Worm (Caenorhabditis elegans) whole organism, young adult: ENCODE data around the gene Y43F8B.28.

ENCODE experiments used
- B0019.2 ChIP-seq: fragments of 200-800 bp; sonication (Bioruptor generic); conservative IDR thresholded peaks from 2 replicates; pipeline ENCODE4 v1.3.6; 2022; ENCODE audit warnings: missing genetic modification reagents, missing genetic modification characterization, missing compliant biosample characterization
- B0336.3 ChIP-seq: fragments of 200-800 bp; sonication (Bioruptor generic); IDR thresholded peaks from 2 replicates; pipeline ENCODE4 v1.3.6; 2022; ENCODE audit warnings: missing genetic modification characterization, missing compliant biosample characterization
- D2030.7 ChIP-seq: fragments of 200-800 bp; sonication (Bioruptor generic); IDR thresholded peaks from 2 replicates; pipeline ENCODE4 v1.3.6; 2022; ENCODE audit warnings: missing genetic modification reagents, missing genetic modification characterization, missing compliant biosample characterization
- F10E7.11 ChIP-seq: sonication (generic microtip); optimal IDR thresholded peaks from 2 replicates; lab custom pipeline; 2017; ENCODE audit warnings: mild to moderate bottlenecking, missing genetic modification characterization, moderate library complexity, missing compliant biosample characterization
- F22D6.2 ChIP-seq: sonication (generic microtip); optimal IDR thresholded peaks from 2 replicates; lab custom pipeline; 2016; ENCODE audit warnings: mild to moderate bottlenecking, missing genetic modification characterization, missing compliant biosample characterization
- F37B4.10 ChIP-seq: fragments of 200-800 bp; sonication (Bioruptor generic); IDR thresholded peaks from 2 replicates; pipeline ENCODE4 v1.3.6; 2022; ENCODE audit warnings: missing genetic modification characterization, missing compliant biosample characterization
- F52B5.7 ChIP-seq: sonication (generic microtip); optimal IDR thresholded peaks from 2 replicates; lab custom pipeline; 2016; ENCODE audit warnings: mild to moderate bottlenecking, missing genetic modification characterization, missing compliant biosample characterization
- K12H6.12 ChIP-seq: fragments of 200-800 bp; sonication (Bioruptor generic); optimal IDR thresholded peaks from 2 replicates; lab custom pipeline; 2018; ENCODE audit warnings: mild to moderate bottlenecking, missing genetic modification characterization, missing compliant biosample characterization
- T26A5.8 ChIP-seq: sonication (generic microtip); optimal IDR thresholded peaks from 2 replicates; lab custom pipeline; 2016; ENCODE audit warnings: missing genetic modification characterization, missing compliant biosample characterization
- Y53G8AR.9 ChIP-seq: fragments of 200-800 bp; sonication (Bioruptor generic); conservative IDR thresholded peaks from 2 replicates; pipeline ENCODE4 v1.3.6; 2022; ENCODE audit warnings: missing genetic modification reagents, missing genetic modification characterization, missing compliant biosample characterization
- Y56A3A.18 ChIP-seq: fragments of 200-800 bp; sonication (Bioruptor generic); IDR thresholded peaks from 2 replicates; pipeline ENCODE4 v1.3.6; 2022; ENCODE audit warnings: missing genetic modification reagents, missing genetic modification characterization, missing compliant biosample characterization
- Y79H2A.3 ChIP-seq: fragments of 200-800 bp; sonication (Bioruptor generic); conservative IDR thresholded peaks from 2 replicates; pipeline ENCODE4 v1.3.6; 2022; ENCODE audit warnings: missing genetic modification reagents, missing genetic modification characterization, missing compliant biosample characterization
- ZK185.1 ChIP-seq: sonication (generic microtip); optimal IDR thresholded peaks from 2 replicates; lab custom pipeline; 2016; ENCODE audit warnings: mild to moderate bottlenecking, missing genetic modification characterization, missing compliant biosample characterization; ENCODE audit not compliant: poor library complexity, severe bottlenecking
- aptf-2 ChIP-seq: fragments of 200-800 bp; sonication (Bioruptor generic); conservative IDR thresholded peaks from 2 replicates; pipeline ENCODE4 v1.3.6; 2022; ENCODE audit warnings: missing genetic modification reagents, missing genetic modification characterization, missing compliant biosample characterization
- aptf-3 ChIP-seq: fragments of 200-800 bp; sonication (Bioruptor generic); IDR thresholded peaks from 2 replicates; pipeline ENCODE4 v1.3.6; 2022; ENCODE audit warnings: missing genetic modification characterization, missing compliant biosample characterization
- cebp-1 ChIP-seq, 2 experiments: fragments of 200-800 bp in 1 of 2; sonication (Bioruptor generic) in 1 of 2; sonication (generic microtip) in 1 of 2; IDR thresholded peaks in 1 of 2; optimal IDR thresholded peaks in 1 of 2; 2 replicates each; pipeline versions ENCODE4 v1.3.6 to Lab custom; 2017 to 2022; ENCODE audit warnings: missing compliant biosample characterization in 2 of 2, missing genetic modification characterization in 2 of 2, mild to moderate bottlenecking in 1 of 2, missing genetic modification reagents in 1 of 2, moderate library complexity in 1 of 2
- cebp-2 ChIP-seq: fragments of 200-800 bp; sonication (Bioruptor generic); IDR thresholded peaks from 2 replicates; pipeline ENCODE4 v1.3.6; 2022; ENCODE audit warnings: missing genetic modification characterization, missing compliant biosample characterization
- ceh-58 ChIP-seq: fragments of 200-800 bp; sonication (Bioruptor generic); IDR thresholded peaks from 2 replicates; pipeline ENCODE4 v1.3.6; 2022; ENCODE audit warnings: missing genetic modification characterization, missing compliant biosample characterization
- dpff-1 ChIP-seq: sonication (generic microtip); optimal IDR thresholded peaks from 2 replicates; lab custom pipeline; 2017; ENCODE audit warnings: mild to moderate bottlenecking, missing genetic modification characterization, missing compliant biosample characterization
- ekl-4 ChIP-seq: fragments of 200-800 bp; sonication (Bioruptor generic); IDR thresholded peaks from 2 replicates; pipeline ENCODE4 v1.3.6; 2022; ENCODE audit warnings: missing genetic modification reagents, missing genetic modification characterization, missing compliant biosample characterization
- fkh-3 ChIP-seq: sonication (generic microtip); optimal IDR thresholded peaks from 2 replicates; lab custom pipeline; 2016; ENCODE audit warnings: mild to moderate bottlenecking, missing genetic modification characterization, missing compliant biosample characterization
- let-526 ChIP-seq: fragments of 200-800 bp; sonication (Bioruptor generic); IDR thresholded peaks from 2 replicates; pipeline ENCODE4 v1.3.6; 2022; ENCODE audit warnings: missing genetic modification reagents, missing genetic modification characterization, missing compliant biosample characterization
- let-607 ChIP-seq, 2 experiments: fragments of 200-800 bp in 1 of 2; sonication (Bioruptor generic) in 1 of 2; sonication (generic microtip) in 1 of 2; optimal IDR thresholded peaks; 2 replicates each; lab custom pipeline; 2016 to 2018; ENCODE audit warnings: mild to moderate bottlenecking in 2 of 2, missing compliant biosample characterization in 2 of 2, missing genetic modification characterization in 2 of 2, moderate library complexity in 2 of 2, missing genotype in 1 of 2
- lin-40 ChIP-seq: sonication (generic microtip); optimal IDR thresholded peaks from 2 replicates; lab custom pipeline; 2016; ENCODE audit warnings: missing genetic modification characterization, mild to moderate bottlenecking, missing compliant biosample characterization, missing genotype, missing genetic modification reagents
- lsl-1 ChIP-seq: fragments of 200-800 bp; sonication (Bioruptor generic); optimal IDR thresholded peaks from 2 replicates; lab custom pipeline; 2018; ENCODE audit warnings: mild to moderate bottlenecking, missing genetic modification characterization, moderate library complexity, missing compliant biosample characterization
- madf-3 ChIP-seq: fragments of 200-800 bp; sonication (Bioruptor generic); IDR thresholded peaks from 2 replicates; pipeline ENCODE4 v1.3.6; 2022; ENCODE audit warnings: missing genetic modification reagents, missing genetic modification characterization, missing compliant biosample characterization
- madf-6 ChIP-seq: fragments of 200-800 bp; sonication (Bioruptor generic); IDR thresholded peaks from 2 replicates; pipeline ENCODE4 v1.3.6; 2022; ENCODE audit warnings: missing genetic modification reagents, missing genetic modification characterization, missing compliant biosample characterization
- nhr-179 ChIP-seq: sonication (generic microtip); optimal IDR thresholded peaks from 2 replicates; lab custom pipeline; 2016; ENCODE audit warnings: mild to moderate bottlenecking, missing genetic modification characterization, missing compliant biosample characterization
- nhr-27 ChIP-seq: fragments of 200-800 bp; sonication (Bioruptor generic); optimal IDR thresholded peaks from 2 replicates; lab custom pipeline; 2018; ENCODE audit warnings: mild to moderate bottlenecking, missing genetic modification characterization, moderate library complexity, missing compliant biosample characterization
- nhr-80 ChIP-seq: sonication (generic microtip); optimal IDR thresholded peaks from 2 replicates; lab custom pipeline; 2016; ENCODE audit warnings: missing genetic modification characterization, missing compliant biosample characterization
- rec-8 ChIP-seq, 2 experiments: sonication (generic microtip); optimal IDR thresholded peaks; 2 replicates each; lab custom pipeline; 2016; ENCODE audit warnings: mild to moderate bottlenecking in 2 of 2, missing genetic modification characterization in 2 of 2, missing genetic modification reagents in 2 of 2, missing genotype in 2 of 2, missing biosample characterization in 1 of 2, missing compliant biosample characterization in 1 of 2, moderate library complexity in 1 of 2
- snpc-1.3 ChIP-seq: sonication (generic microtip); optimal IDR thresholded peaks from 2 replicates; lab custom pipeline; 2017; ENCODE audit warnings: missing genetic modification characterization, mild to moderate bottlenecking, missing compliant biosample characterization, antibody characterized with exemption, moderate library complexity, missing genotype, missing genetic modification reagents; ENCODE audit not compliant: insufficient read depth
- snpc-3.4 ChIP-seq: sonication (generic microtip); optimal IDR thresholded peaks from 2 replicates; lab custom pipeline; 2017; ENCODE audit warnings: missing genetic modification characterization, mild to moderate bottlenecking, missing compliant biosample characterization, antibody characterized with exemption, moderate library complexity, missing genotype, missing genetic modification reagents
- somi-1 ChIP-seq: fragments of 200-800 bp; sonication (Bioruptor generic); optimal IDR thresholded peaks from 2 replicates; lab custom pipeline; 2018; ENCODE audit warnings: mild to moderate bottlenecking, missing genetic modification characterization, missing compliant biosample characterization
- tbx-9 ChIP-seq: sonication (generic microtip); optimal IDR thresholded peaks from 2 replicates; lab custom pipeline; 2016; ENCODE audit warnings: borderline replicate concordance, missing genetic modification characterization, inconsistent platforms, missing compliant biosample characterization
- unc-130 ChIP-seq: sonication (generic microtip); optimal IDR thresholded peaks from 2 replicates; lab custom pipeline; 2016; ENCODE audit warnings: missing genetic modification reagents, missing genetic modification characterization, missing compliant biosample characterization
- ztf-25 ChIP-seq: fragments of 200-800 bp; sonication (Bioruptor generic); IDR thresholded peaks from 2 replicates; pipeline ENCODE4 v1.3.6; 2022; ENCODE audit warnings: missing genetic modification reagents, missing genetic modification characterization, missing compliant biosample characterization
- ztf-28 ChIP-seq: fragments of 200-800 bp; sonication (Bioruptor generic); IDR thresholded peaks from 2 replicates; pipeline ENCODE4 v1.3.6; 2022; ENCODE audit warnings: missing genetic modification reagents, missing genetic modification characterization, missing compliant biosample characterization

Y43F8B.28 gene

DNA sequence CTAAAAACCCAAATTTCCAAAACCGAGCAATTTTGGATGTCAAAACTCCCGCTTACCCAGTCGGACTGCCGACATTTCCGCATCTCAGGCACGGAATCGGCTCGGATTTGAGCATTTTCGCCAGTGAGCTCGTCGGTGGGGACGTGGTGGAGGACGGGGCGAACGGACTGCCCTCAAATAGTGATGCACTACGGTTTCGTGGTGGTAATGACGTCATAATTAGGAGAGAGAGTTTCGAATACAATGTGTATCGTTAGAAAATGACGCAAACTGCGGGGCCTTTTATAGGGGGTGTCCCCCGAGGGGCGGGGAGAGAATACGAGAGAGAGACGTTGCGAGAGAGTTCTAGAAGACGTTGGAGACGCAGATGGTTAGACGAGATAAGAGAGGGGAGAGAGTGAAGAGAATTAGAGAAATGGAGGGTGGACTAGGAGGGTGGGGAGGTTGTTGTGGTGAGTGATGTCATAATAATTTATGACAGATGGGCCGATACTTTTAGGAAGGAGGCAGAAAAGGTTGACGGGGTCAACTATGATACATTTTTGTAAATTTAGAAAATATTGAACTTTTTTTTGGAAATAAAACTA lies 37.5 kb downstream of the Y43F8B.28 start (continued):
- no peak for TF ChIP-seq unc-130 (GFP tag; lab: Kevin White, UChicago)
- TF ChIP-seq snpc-3.4 (tag; lab: Kevin White, UChicago): no peak
- no peak for TF ChIP-seq aptf-2 (GFP tag; lab: Robert Waterston, UW)
- peak; percentile 87 for TF ChIP-seq lin-40
- peak; percentile 0 for TF ChIP-seq F22D6.2
- no peak for TF ChIP-seq B0019.2
- TF ChIP-seq ztf-25 (GFP tag; lab: Robert Waterston, UW): no peak
- peak; percentile 38; the same call in 1 of the 2 replicates for TF ChIP-seq Y53G8AR.9
- TF ChIP-seq rec-8 (tag; optimal IDR thresholded peaks at IDR 0.05; lab: Kevin White, UChicago): no peak
- TF ChIP-seq madf-6: peak; percentile 38; the same call in 1 of the 2 replicates
- no peak for TF ChIP-seq ztf-28 (GFP tag; lab: Robert Waterston, UW)
- TF ChIP-seq ekl-4 (GFP tag; lab: Robert Waterston, UW): peak; percentile 88
- TF ChIP-seq nhr-179: no peak
- TF ChIP-seq F10E7.11: peak; percentile 50
- TF ChIP-seq aptf-3 (GFP tag; lab: Robert Waterston, UW): no peak
- TF ChIP-seq K12H6.12 (tag; lab: Kevin White, UChicago): peak; percentile 85
- 0 out of 2 replicates have a peak, but pooled peaks have one; percentile 72 for TF ChIP-seq Y56A3A.18 (GFP tag; lab: Robert Waterston, UW)
- no peak for TF ChIP-seq tbx-9 (tag; lab: Kevin White, UChicago)
- no peak for TF ChIP-seq Y79H2A.3
- TF ChIP-seq cebp-1 (GFP tag; IDR thresholded peaks at IDR 0.05; lab: Robert Waterston, UW): no peak; the same call in 1 of the 2 replicates
- peak; percentile 82 for TF ChIP-seq cebp-1 (tag; optimal IDR thresholded peaks at IDR 0.05; lab: Kevin White, UChicago)
- TF ChIP-seq ZK185.1 (tag; lab: Kevin White, UChicago): peak; percentile 38
- no peak for TF ChIP-seq dpff-1
- TF ChIP-seq somi-1 (GFP tag; lab: Kevin White, UChicago): peak; percentile 93
- TF ChIP-seq F37B4.10 (GFP tag; lab: Robert Waterston, UW): no peak
- 0 out of 2 replicates have a peak, but pooled peaks have one; percentile 68 for TF ChIP-seq ceh-58 (GFP tag; lab: Robert Waterston, UW)
- TF ChIP-seq snpc-1.3 (tag; lab: Kevin White, UChicago): no peak
- no peak for TF ChIP-seq D2030.7 (GFP tag; lab: Robert Waterston, UW)
- no peak for TF ChIP-seq lsl-1
- peak; percentile 67 for TF ChIP-seq F52B5.7
- no peak for TF ChIP-seq cebp-2

DNA sequence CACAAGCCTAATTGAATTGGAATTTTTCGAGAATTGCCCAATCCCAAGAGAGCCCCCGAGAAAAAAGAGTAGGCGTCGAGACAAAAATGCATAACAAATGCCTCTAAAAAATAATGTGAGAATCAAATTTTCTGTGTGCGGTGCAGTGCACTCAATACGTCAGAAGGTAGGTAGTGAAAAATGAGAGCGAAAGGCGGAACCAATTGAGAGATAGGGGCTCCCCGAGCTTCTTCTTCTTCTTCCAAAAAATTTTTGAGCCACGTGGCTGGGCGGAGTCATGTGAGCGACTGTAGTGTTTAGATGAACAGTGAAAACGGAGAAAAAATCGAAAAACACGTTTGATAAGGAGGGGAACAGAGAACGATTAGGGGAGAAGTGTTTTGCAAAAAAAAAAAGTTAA lies 39.5 kb downstream of the Y43F8B.28 start:
- TF ChIP-seq B0336.3 (GFP tag; lab: Robert Waterston, UW): 0 out of 2 replicates have a peak, but pooled peaks have one; percentile 27
- no peak for TF ChIP-seq nhr-27
- TF ChIP-seq fkh-3 (tag; lab: Kevin White, UChicago): no peak
- peak; percentile 32 for TF ChIP-seq nhr-80 (tag; lab: Kevin White, UChicago)
- TF ChIP-seq madf-3 (GFP tag; lab: Robert Waterston, UW): no peak
- TF ChIP-seq let-526 (GFP tag; lab: Robert Waterston, UW): no peak
- TF ChIP-seq let-607 (tag; optimal IDR thresholded peaks at IDR 0.05; lab: Kevin White, UChicago): peak; percentile 31 to 45
- no peak for TF ChIP-seq cebp-1 (GFP tag; IDR thresholded peaks at IDR 0.05; lab: Robert Waterston, UW)
- peak; percentile 31 for TF ChIP-seq cebp-1 (tag; optimal IDR thresholded peaks at IDR 0.05; lab: Kevin White, UChicago)
- TF ChIP-seq T26A5.8 (tag; lab: Kevin White, UChicago): no peak
- peak; percentile 59 for TF ChIP-seq somi-1 (GFP tag; lab: Kevin White, UChicago)
